Fruit fly (Drosophila melanogaster) whole organism, wandering third instar larva: ENCODE data around the gene CG42232.

Source experiments
- Abd-B ChIP-seq: fragments of >200 bp; optimal IDR thresholded peaks from 2 replicates; lab custom pipeline; 2017; ENCODE audit warnings: missing biosample characterization, missing genetic modification characterization
- CG32264 ChIP-seq: fragments of 200-800 bp; sonication (Bioruptor generic); optimal IDR thresholded peaks from 2 replicates; lab custom pipeline; 2016; ENCODE audit warnings: missing biosample characterization, missing genetic modification characterization
- CG9705 ChIP-seq: fragments of 200-800 bp; sonication (Bioruptor generic); optimal IDR thresholded peaks from 2 replicates; lab custom pipeline; 2018; ENCODE audit warnings: missing biosample characterization, mild to moderate bottlenecking, missing genetic modification characterization
- CrebA ChIP-seq: fragments of 200-800 bp; sonication (Bioruptor generic); optimal IDR thresholded peaks from 2 replicates; lab custom pipeline; 2016; ENCODE audit warnings: missing biosample characterization, mild to moderate bottlenecking, missing genetic modification characterization, borderline replicate concordance
- Dfd ChIP-seq: fragments of >200 bp; optimal IDR thresholded peaks from 2 replicates; lab custom pipeline; 2017; ENCODE audit warnings: missing biosample characterization, missing genetic modification characterization
- Dif ChIP-seq: fragments of 200-275, 200-300 bp; sonication (Bioruptor generic); optimal IDR thresholded peaks from 2 replicates; lab custom pipeline; 2018; ENCODE audit warnings: missing biosample characterization, missing genetic modification characterization; ENCODE audit not compliant: partially characterized antibody
- GATAd ChIP-seq: sonication (Bioruptor generic); optimal IDR thresholded peaks from 2 replicates; lab custom pipeline; 2016; ENCODE audit warnings: missing biosample characterization, missing genetic modification characterization
- HLH106 ChIP-seq: fragments of 200-800 bp; optimal IDR thresholded peaks from 3 replicates; lab custom pipeline; 2019; ENCODE audit warnings: missing biosample characterization, mild to moderate bottlenecking, missing genetic modification characterization, moderate library complexity
- Hnf4 ChIP-seq: fragments of 200-800 bp; sonication (Bioruptor generic); optimal IDR thresholded peaks from 2 replicates; lab custom pipeline; 2016; ENCODE audit warnings: missing biosample characterization, mild to moderate bottlenecking, missing genetic modification characterization
- Hr78 ChIP-seq: fragments of >200 bp; optimal IDR thresholded peaks from 2 replicates; lab custom pipeline; 2017; ENCODE audit warnings: missing biosample characterization, missing genetic modification characterization
- Hr83 ChIP-seq: fragments of 200-300 bp; sonication (Bioruptor generic); optimal IDR thresholded peaks from 2 replicates; lab custom pipeline; 2016; ENCODE audit warnings: missing biosample characterization, mild to moderate bottlenecking, missing genetic modification characterization, moderate library complexity; ENCODE audit not compliant: poor library complexity, severe bottlenecking
- Jra ChIP-seq: sonication (Bioruptor generic); optimal IDR thresholded peaks from 2 replicates; lab custom pipeline; 2016; ENCODE audit warnings: missing biosample characterization, missing genetic modification characterization
- Mio ChIP-seq: sonication (Bioruptor generic); optimal IDR thresholded peaks from 2 replicates; lab custom pipeline; 2016; ENCODE audit warnings: missing biosample characterization, missing genetic modification characterization
- Myc ChIP-seq: fragments of >200 bp; optimal IDR thresholded peaks from 2 replicates; lab custom pipeline; 2017
- N ChIP-seq: fragments of >200 bp; optimal IDR thresholded peaks from 2 replicates; lab custom pipeline; 2018; ENCODE audit warnings: missing biosample characterization, missing external identifiers, missing genetic modification characterization
- OdsH ChIP-seq: fragments of 200-800 bp; sonication (Bioruptor generic); optimal IDR thresholded peaks from 2 replicates; lab custom pipeline; 2016; ENCODE audit warnings: missing biosample characterization, mild to moderate bottlenecking, missing genetic modification characterization
- Rel ChIP-seq, 2 experiments: fragments of 200-800 bp; sonication (Bioruptor generic) in 1 of 2; optimal IDR thresholded peaks; 2 replicates in 1 of 2; 3 replicates in 1 of 2; lab custom pipeline; 2016 to 2019; ENCODE audit warnings: mild to moderate bottlenecking in 2 of 2, missing biosample characterization in 2 of 2, missing genetic modification characterization in 2 of 2, moderate library complexity in 1 of 2
- Sp1 ChIP-seq: fragments of 200-800 bp; sonication (Bioruptor generic); optimal IDR thresholded peaks from 3 replicates; lab custom pipeline; 2019; ENCODE audit warnings: missing biosample characterization, mild to moderate bottlenecking, missing genetic modification characterization, moderate library complexity
- Vsx2 ChIP-seq: fragments of 200-300, 225-300 bp; sonication (Bioruptor generic); optimal IDR thresholded peaks from 2 replicates; lab custom pipeline; 2018; ENCODE audit warnings: missing biosample characterization, missing genetic modification characterization; ENCODE audit not compliant: partially characterized antibody
- br ChIP-seq: fragments of 200-800 bp; sonication (Bioruptor generic); optimal IDR thresholded peaks from 2 replicates; lab custom pipeline; 2016; ENCODE audit warnings: missing biosample characterization, missing genetic modification characterization
- brk ChIP-seq: fragments of 200-800 bp; sonication (Bioruptor generic); optimal IDR thresholded peaks from 2 replicates; lab custom pipeline; 2016; ENCODE audit warnings: missing biosample characterization, mild to moderate bottlenecking, missing genetic modification characterization
- dl ChIP-seq, 2 experiments: fragments of 175-275, 200-275 bp in 1 of 2; fragments of 200-275 bp in 1 of 2; sonication (Bioruptor generic); optimal IDR thresholded peaks; lab custom pipeline; 2018; ENCODE audit warnings: mild to moderate bottlenecking in 2 of 2, missing biosample characterization in 2 of 2, missing genetic modification characterization in 2 of 2, moderate library complexity in 2 of 2; ENCODE audit not compliant: partially characterized antibody in 2 of 2, insufficient read depth in 1 of 2
- dmrt93B ChIP-seq: fragments of 200-800 bp; sonication (Bioruptor generic); optimal IDR thresholded peaks from 2 replicates; lab custom pipeline; 2018; ENCODE audit warnings: missing biosample characterization, mild to moderate bottlenecking, missing genetic modification characterization
- dsf ChIP-seq: sonication (Bioruptor generic); optimal IDR thresholded peaks from 2 replicates; lab custom pipeline; 2016; ENCODE audit warnings: missing biosample characterization, missing genetic modification characterization, borderline replicate concordance
- ey ChIP-seq: fragments of 200-800 bp; sonication (Bioruptor generic); optimal IDR thresholded peaks from 2 replicates; lab custom pipeline; 2016; ENCODE audit warnings: missing biosample characterization, missing genetic modification characterization
- foxo ChIP-seq, 2 experiments: fragments of 200-800 bp; sonication (Bioruptor generic); optimal IDR thresholded peaks; 2 replicates in 1 of 2; 3 replicates in 1 of 2; lab custom pipeline; 2016 to 2017; ENCODE audit warnings: missing biosample characterization in 2 of 2, missing genetic modification characterization in 2 of 2
- fru ChIP-seq: fragments of 200-800 bp; sonication (Bioruptor generic); optimal IDR thresholded peaks from 3 replicates; lab custom pipeline; 2016; ENCODE audit warnings: missing biosample characterization, mild to moderate bottlenecking, missing genetic modification characterization
- h ChIP-seq: fragments of 200-800 bp; sonication (Bioruptor generic); optimal IDR thresholded peaks from 3 replicates; lab custom pipeline; 2016; ENCODE audit warnings: missing biosample characterization, mild to moderate bottlenecking, missing genetic modification characterization
- jim ChIP-seq: fragments of 175-275, 200-325 bp; sonication (Bioruptor generic); optimal IDR thresholded peaks from 2 replicates; lab custom pipeline; 2016; ENCODE audit warnings: missing biosample characterization, mild to moderate bottlenecking, missing genetic modification characterization
- lola ChIP-seq: fragments of >200 bp; optimal IDR thresholded peaks from 2 replicates; lab custom pipeline; 2017; ENCODE audit warnings: missing biosample characterization, missing genetic modification characterization
- pan ChIP-seq: fragments of >200 bp; optimal IDR thresholded peaks from 2 replicates; lab custom pipeline; 2017
- psq ChIP-seq: fragments of 200-800 bp; sonication (Bioruptor generic); optimal IDR thresholded peaks from 3 replicates; lab custom pipeline; 2017; ENCODE audit warnings: missing biosample characterization, mild to moderate bottlenecking, missing genetic modification characterization, moderate library complexity
- rgr ChIP-seq: fragments of 200-800 bp; sonication (Bioruptor generic); optimal IDR thresholded peaks from 3 replicates; lab custom pipeline; 2016; ENCODE audit warnings: missing biosample characterization, mild to moderate bottlenecking, missing genetic modification characterization
- sage ChIP-seq: fragments of 200-800 bp; sonication (Bioruptor generic); optimal IDR thresholded peaks from 2 replicates; lab custom pipeline; 2016; ENCODE audit warnings: missing biosample characterization, mild to moderate bottlenecking, missing genetic modification characterization
- sv ChIP-seq: fragments of 200-800 bp; sonication (Bioruptor generic); optimal IDR thresholded peaks from 3 replicates; lab custom pipeline; 2016; ENCODE audit warnings: missing biosample characterization, missing genetic modification characterization
- tai ChIP-seq: sonication (Bioruptor generic); optimal IDR thresholded peaks from 2 replicates; lab custom pipeline; 2016; ENCODE audit warnings: missing biosample characterization, missing genetic modification characterization
- usp ChIP-seq: fragments of >200 bp; optimal IDR thresholded peaks from 2 replicates; lab custom pipeline; 2017; ENCODE audit warnings: missing biosample characterization, missing genetic modification characterization
- woc ChIP-seq: sonication (Bioruptor generic); optimal IDR thresholded peaks from 2 replicates; lab custom pipeline; 2016; ENCODE audit warnings: missing biosample characterization, mild to moderate bottlenecking, missing genetic modification characterization

The CG42232 gene

DNA sequence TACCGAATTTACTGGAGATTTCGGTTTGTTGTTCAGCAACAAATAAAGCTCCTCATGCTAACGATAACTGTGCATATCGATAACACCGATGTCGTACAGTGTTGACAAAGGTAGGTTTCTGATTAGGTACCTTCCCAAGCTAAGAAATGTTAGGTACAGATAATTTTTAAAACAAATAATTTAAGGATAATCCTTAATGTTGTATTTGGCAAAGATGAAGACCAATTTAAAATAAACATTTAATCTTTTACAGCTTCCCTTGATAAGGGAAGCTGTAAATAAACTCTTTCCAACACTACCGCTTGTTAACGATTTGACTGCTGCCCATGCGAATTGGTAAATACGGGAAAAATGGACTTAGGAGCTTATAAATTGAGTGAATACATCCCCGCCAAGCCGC lies 26.5 kb downstream of the CG42232 start, which contains the start of the genes Ttc1 and CG14882 (continued):
- TF ChIP-seq Hnf4 (GFP tag; lab: Kevin White, UChicago) = no peak
- peak; percentile 92 for TF ChIP-seq br (GFP tag; lab: Kevin White, UChicago)
- TF ChIP-seq foxo (GFP tag; optimal IDR thresholded peaks at IDR 0.05; lab: Kevin White, UChicago) = peak; percentile 54 to 95
- TF ChIP-seq ey (GFP tag; lab: Kevin White, UChicago) = peak; percentile 91
- no peak for TF ChIP-seq jim (GFP tag; lab: Kevin White, UChicago)
- no peak for TF ChIP-seq Mio (GFP tag; lab: Kevin White, UChicago)

DNA sequence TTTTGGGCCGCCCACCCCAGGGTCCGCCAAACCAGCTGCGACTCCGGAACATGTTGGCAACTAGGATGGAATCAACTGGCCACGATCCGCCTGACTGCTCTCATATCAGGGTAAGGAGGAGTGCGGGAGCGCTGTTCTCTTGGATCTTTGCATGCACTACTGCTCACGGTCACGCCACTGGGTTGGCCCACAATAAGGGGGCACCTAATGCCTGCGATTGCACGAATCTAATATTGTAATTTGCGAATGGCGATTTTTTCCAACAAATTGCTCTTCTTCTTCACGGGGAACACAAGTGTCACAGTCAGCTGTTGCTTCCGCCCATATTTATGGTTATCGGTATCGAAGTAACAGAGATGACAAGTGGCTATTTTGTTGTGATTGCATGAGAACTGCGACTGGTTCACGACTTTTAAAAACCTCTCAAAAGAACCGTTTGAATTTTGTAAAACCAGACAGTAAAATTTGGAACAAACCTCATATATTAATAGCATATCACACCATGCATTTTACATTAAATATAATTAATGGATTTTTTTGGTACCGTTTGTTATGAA lies 28.0 kb downstream of the CG42232 start, which contains the start of gene ema:
Gene ema, minus strand, starts transcription at position 295 of the 557 bp plus-strand sequence.
- peak; percentile 9 for TF ChIP-seq sv (GFP tag; lab: Kevin White, UChicago)
- no peak for TF ChIP-seq Hnf4 (GFP tag; lab: Kevin White, UChicago)
- TF ChIP-seq CrebA = no peak
- no peak for TF ChIP-seq Abd-B
- peak; percentile 27 for TF ChIP-seq CG9705 (GFP tag; lab: Kevin White, UChicago)
- no peak for TF ChIP-seq dl (GFP tag; optimal IDR thresholded peaks at IDR 0.05; lab: Kevin White, UChicago; ENCODE audit: insufficient read depth in 1 of 2, partially characterized antibody in 2 of 2)
- TF ChIP-seq ey (GFP tag; lab: Kevin White, UChicago) = peak; percentile 6
- TF ChIP-seq usp (GFP tag; lab: Kevin White, UChicago) = no peak
- TF ChIP-seq brk (GFP tag; lab: Kevin White, UChicago) = no peak
- TF ChIP-seq jim (GFP tag; lab: Kevin White, UChicago) = no peak
- TF ChIP-seq GATAd (GFP tag; lab: Kevin White, UChicago) = no peak
- no peak for TF ChIP-seq CG32264 (GFP tag; lab: Kevin White, UChicago)
- peak; percentile 79 for TF ChIP-seq woc (GFP tag; lab: Kevin White, UChicago)
- peak; percentile 37 for TF ChIP-seq HLH106 (tag; lab: Kevin White, UChicago)
- TF ChIP-seq Hr83 (GFP tag; lab: Kevin White, UChicago) = peak; percentile 50
- peak in 1 of 2 experiments; percentile 36 for TF ChIP-seq foxo (GFP tag; optimal IDR thresholded peaks at IDR 0.05; lab: Kevin White, UChicago)
- TF ChIP-seq Rel (GFP tag; optimal IDR thresholded peaks at IDR 0.05; lab: Kevin White, UChicago) = no peak
- peak; percentile 45 for TF ChIP-seq Rel (tag; optimal IDR thresholded peaks at IDR 0.05; lab: Kevin White, UChicago)
- TF ChIP-seq dmrt93B (GFP tag; lab: Kevin White, UChicago) = no peak
- TF ChIP-seq psq (GFP tag; lab: Kevin White, UChicago) = no peak
- no peak for TF ChIP-seq N (GFP tag; lab: Kevin White, UChicago)
- no peak for TF ChIP-seq fru (GFP tag; lab: Kevin White, UChicago)
- peak; percentile 12 for TF ChIP-seq Sp1 (GFP tag; lab: Kevin White, UChicago)
- no peak for TF ChIP-seq dsf (GFP tag; lab: Kevin White, UChicago)
- no peak for TF ChIP-seq Mio (GFP tag; lab: Kevin White, UChicago)
- TF ChIP-seq h = no peak
- TF ChIP-seq OdsH (GFP tag; lab: Kevin White, UChicago) = no peak
- no peak for TF ChIP-seq tai (GFP tag; lab: Kevin White, UChicago)
- TF ChIP-seq Dif (GFP tag; lab: Kevin White, UChicago) = no peak
- no peak for TF ChIP-seq br (GFP tag; lab: Kevin White, UChicago)
- no peak for TF ChIP-seq sage (GFP tag; lab: Kevin White, UChicago)
- TF ChIP-seq Vsx2 (GFP tag; lab: Kevin White, UChicago) = no peak
- no peak for TF ChIP-seq lola (GFP tag; lab: Kevin White, UChicago)
- TF ChIP-seq Jra (GFP tag; lab: Kevin White, UChicago) = no peak
- no peak for TF ChIP-seq Dfd (GFP tag; lab: Kevin White, UChicago)
- no peak for TF ChIP-seq pan (lab: Kevin White, UChicago)
- peak; percentile 28 for TF ChIP-seq Myc
- TF ChIP-seq rgr (GFP tag; lab: Kevin White, UChicago) = peak; percentile 16
- TF ChIP-seq Hr78 = no peak
